Fruit fly (Drosophila melanogaster) whole organism, embryonic: ENCODE data around the gene mxc.

ENCODE experiments used
- Bdp1 ChIP-seq: fragments of 200-800 bp; sonication (Bioruptor generic); optimal IDR thresholded peaks from 3 replicates; lab custom pipeline; 2016; ENCODE audit warnings: missing biosample characterization, missing genetic modification characterization
- CG11560 ChIP-seq: fragments of 200-800 bp; sonication (Bioruptor generic); IDR thresholded peaks from 3 replicates; pipeline ENCODE4 v1.3.6; 2022; ENCODE audit warnings: missing biosample characterization, missing genetic modification characterization
- CG11696 ChIP-seq: fragments of 200-800 bp; sonication (Bioruptor generic); IDR thresholded peaks from 2 replicates; pipeline ENCODE4 v1.3.6; 2022; ENCODE audit warnings: missing biosample characterization, missing genetic modification characterization
- CG12236 ChIP-seq: fragments of 200-800 bp; sonication (Bioruptor generic); optimal IDR thresholded peaks from 2 replicates; lab custom pipeline; 2016; ENCODE audit warnings: missing biosample characterization, missing genetic modification characterization
- CG12299 ChIP-seq: fragments of 200-800 bp; sonication (Bioruptor generic); optimal IDR thresholded peaks from 2 replicates; lab custom pipeline; 2018; ENCODE audit warnings: missing biosample characterization, mild to moderate bottlenecking, missing genetic modification characterization
- CG12769 ChIP-seq: fragments of 200-800 bp; sonication (Bioruptor generic); optimal IDR thresholded peaks from 2 replicates; lab custom pipeline; 2019; ENCODE audit warnings: missing biosample characterization, mild to moderate bottlenecking, missing genetic modification characterization, moderate library complexity
- CG13296 ChIP-seq: fragments of 200-800 bp; sonication (Bioruptor generic); optimal IDR thresholded peaks from 3 replicates; lab custom pipeline; 2018; ENCODE audit warnings: missing biosample characterization, mild to moderate bottlenecking, missing genetic modification characterization
- CG14014 ChIP-seq: fragments of 200-800 bp; sonication (Bioruptor generic); IDR thresholded peaks from 2 replicates; pipeline ENCODE4 v1.3.6; 2022; ENCODE audit warnings: missing biosample characterization, missing genetic modification characterization
- CG14441 ChIP-seq: fragments of 200-800 bp; sonication (Bioruptor generic); IDR thresholded peaks from 2 replicates; pipeline ENCODE4 v1.3.6; 2022; ENCODE audit warnings: missing biosample characterization, missing genetic modification characterization
- CG15601 ChIP-seq: fragments of 200-800 bp; sonication (Bioruptor generic); optimal IDR thresholded peaks from 3 replicates; lab custom pipeline; 2019; ENCODE audit warnings: missing biosample characterization, mild to moderate bottlenecking, missing genetic modification characterization, moderate library complexity
- CG17802 ChIP-seq: fragments of 200-800 bp; sonication (Bioruptor generic); optimal IDR thresholded peaks from 2 replicates; lab custom pipeline; 2018; ENCODE audit warnings: missing biosample characterization, mild to moderate bottlenecking, missing genetic modification characterization, moderate library complexity
- CG18476 ChIP-seq: fragments of 200-800 bp; sonication (Bioruptor generic); optimal IDR thresholded peaks from 2 replicates; lab custom pipeline; 2016; ENCODE audit warnings: missing biosample characterization, mild to moderate bottlenecking, missing genetic modification characterization
- CG18599 ChIP-seq: fragments of 200-800 bp; sonication (Bioruptor generic); optimal IDR thresholded peaks from 3 replicates; lab custom pipeline; 2017; ENCODE audit warnings: missing biosample characterization, missing genetic modification characterization, mild to moderate bottlenecking, moderate library complexity, missing genetic modification reagents
- CG2116 ChIP-seq: fragments of 200-800 bp; sonication (Bioruptor generic); optimal IDR thresholded peaks from 3 replicates; lab custom pipeline; 2018; ENCODE audit warnings: missing biosample characterization, mild to moderate bottlenecking, missing genetic modification characterization
- CG2678 ChIP-seq: fragments of 200-800 bp; sonication (Bioruptor generic); optimal IDR thresholded peaks from 3 replicates; lab custom pipeline; 2019; ENCODE audit warnings: missing biosample characterization, mild to moderate bottlenecking, missing genetic modification characterization, moderate library complexity
- CG33213 ChIP-seq: fragments of 200-800 bp; sonication (Bioruptor generic); optimal IDR thresholded peaks from 3 replicates; lab custom pipeline; 2016; ENCODE audit warnings: missing biosample characterization, missing genetic modification characterization
- CG3838 ChIP-seq: fragments of 200-800 bp; sonication (Bioruptor generic); optimal IDR thresholded peaks from 3 replicates; lab custom pipeline; 2016; ENCODE audit warnings: missing biosample characterization, missing genetic modification characterization
- CG5180 ChIP-seq: fragments of 200-800 bp; sonication (Bioruptor generic); optimal IDR thresholded peaks from 3 replicates; lab custom pipeline; 2017; ENCODE audit warnings: missing biosample characterization, missing genetic modification characterization, mild to moderate bottlenecking, moderate library complexity, missing genetic modification reagents
- CG9876 ChIP-seq: fragments of 200-800 bp; sonication (Bioruptor generic); optimal IDR thresholded peaks from 2 replicates; lab custom pipeline; 2016; ENCODE audit warnings: missing biosample characterization, missing genetic modification characterization
- Elba2 ChIP-seq: fragments of 200-800 bp; sonication (Bioruptor generic); optimal IDR thresholded peaks from 3 replicates; lab custom pipeline; 2016; ENCODE audit warnings: missing biosample characterization, missing genetic modification characterization
- HLH3B ChIP-seq: fragments of 200-800 bp; sonication (Bioruptor generic); IDR thresholded peaks from 2 replicates; pipeline ENCODE4 v1.3.6; 2022; ENCODE audit warnings: missing biosample characterization, missing genetic modification characterization
- Hr3 ChIP-seq: fragments of 200-800 bp; sonication (Bioruptor generic); optimal IDR thresholded peaks from 3 replicates; lab custom pipeline; 2016; ENCODE audit warnings: missing biosample characterization, missing genetic modification characterization
- Hsf ChIP-seq: fragments of 200-800 bp; sonication (Bioruptor generic); optimal IDR thresholded peaks from 3 replicates; lab custom pipeline; 2016; ENCODE audit warnings: missing biosample characterization, missing genetic modification characterization
- Jarid2 ChIP-seq: fragments of 200-800 bp; sonication (Bioruptor generic); optimal IDR thresholded peaks from 3 replicates; lab custom pipeline; 2017; ENCODE audit warnings: mild to moderate bottlenecking, missing biosample characterization, missing genetic modification reagents, missing genetic modification characterization
- Lpt ChIP-seq: fragments of >200 bp; optimal IDR thresholded peaks from 2 replicates; lab custom pipeline; 2018; ENCODE audit warnings: missing biosample characterization, missing genetic modification characterization
- Mad ChIP-seq: fragments of 200-800 bp; sonication (Bioruptor generic); optimal IDR thresholded peaks from 2 replicates; lab custom pipeline; 2016; ENCODE audit warnings: missing biosample characterization, missing genetic modification characterization
- Neu2 ChIP-seq: fragments of 200-800 bp; sonication (Bioruptor generic); optimal IDR thresholded peaks from 3 replicates; lab custom pipeline; 2016; ENCODE audit warnings: missing biosample characterization, missing genetic modification characterization, borderline replicate concordance
- Oaz ChIP-seq: fragments of 200-800 bp; sonication (Bioruptor generic); IDR thresholded peaks from 2 replicates; pipeline ENCODE4 v1.3.6; 2022; ENCODE audit warnings: missing biosample characterization, missing genetic modification characterization
- Ravus ChIP-seq: fragments of 200-800 bp; sonication (Bioruptor generic); IDR thresholded peaks from 2 replicates; pipeline ENCODE4 v1.3.6; 2022; ENCODE audit warnings: missing biosample characterization, missing genetic modification characterization
- Rx ChIP-seq: fragments of 200-800 bp; sonication (Bioruptor generic); IDR thresholded peaks from 2 replicates; pipeline ENCODE4 v1.3.6; 2022; ENCODE audit warnings: missing biosample characterization, missing genetic modification characterization
- Six4 ChIP-seq: fragments of 200-800 bp; sonication (Bioruptor generic); optimal IDR thresholded peaks from 2 replicates; lab custom pipeline; 2016; ENCODE audit warnings: missing biosample characterization, missing genetic modification characterization
- Ssrp ChIP-seq: fragments of 200-800 bp; sonication (Bioruptor generic); optimal IDR thresholded peaks from 2 replicates; lab custom pipeline; 2018; ENCODE audit warnings: missing biosample characterization, mild to moderate bottlenecking, missing genetic modification characterization, moderate library complexity
- YL-1 ChIP-seq: fragments of 200-800 bp; sonication (Bioruptor generic); optimal IDR thresholded peaks from 3 replicates; lab custom pipeline; 2017; ENCODE audit warnings: missing biosample characterization, mild to moderate bottlenecking, missing genetic modification characterization
- bigmax ChIP-seq: fragments of 200-800 bp; sonication (Bioruptor generic); optimal IDR thresholded peaks from 2 replicates; lab custom pipeline; 2018; ENCODE audit warnings: missing biosample characterization, mild to moderate bottlenecking, missing genetic modification characterization
- cas ChIP-seq: fragments of 200-800 bp; sonication (Bioruptor generic); IDR thresholded peaks from 2 replicates; pipeline ENCODE4 v1.3.6; 2022; ENCODE audit warnings: missing biosample characterization, missing genetic modification characterization
- caup ChIP-seq: fragments of 200-800 bp; sonication (Bioruptor generic); optimal IDR thresholded peaks from 3 replicates; lab custom pipeline; 2017; ENCODE audit warnings: missing biosample characterization, mild to moderate bottlenecking, missing genetic modification characterization, moderate library complexity; ENCODE audit not compliant: severe bottlenecking
- disco-r ChIP-seq: fragments of 200-800 bp; sonication (Bioruptor generic); optimal IDR thresholded peaks from 2 replicates; lab custom pipeline; 2016; ENCODE audit warnings: missing biosample characterization, missing genetic modification characterization
- en ChIP-seq: fragments of 200-800 bp; sonication (Bioruptor generic); optimal IDR thresholded peaks from 2 replicates; lab custom pipeline; 2016; ENCODE audit warnings: missing biosample characterization, missing genetic modification characterization
- ind ChIP-seq: fragments of 200-800 bp; sonication (Bioruptor generic); optimal IDR thresholded peaks from 3 replicates; lab custom pipeline; 2016; ENCODE audit warnings: missing biosample characterization, missing genetic modification characterization
- inv ChIP-seq: fragments of 200-800 bp; sonication (Bioruptor generic); IDR thresholded peaks from 2 replicates; pipeline ENCODE4 v1.3.6; 2022; ENCODE audit warnings: missing biosample characterization, missing genetic modification characterization; ENCODE audit not compliant: partially characterized antibody
- lab ChIP-seq: fragments of 200-800 bp; sonication (Bioruptor generic); optimal IDR thresholded peaks from 3 replicates; lab custom pipeline; 2017; ENCODE audit warnings: missing biosample characterization, missing genetic modification characterization, mild to moderate bottlenecking, moderate library complexity, missing genetic modification reagents
- lilli ChIP-seq: fragments of 200-800 bp; sonication (Bioruptor generic); optimal IDR thresholded peaks from 3 replicates; lab custom pipeline; 2016; ENCODE audit warnings: missing biosample characterization, missing genetic modification characterization
- onecut ChIP-seq: fragments of 200-800 bp; sonication (Bioruptor generic); IDR thresholded peaks from 2 replicates; pipeline ENCODE4 v1.3.6; 2022; ENCODE audit warnings: missing biosample characterization, missing genetic modification characterization
- pan ChIP-seq, 4 experiments: fragments of >200 bp in 3 of 4; fragments of 200-800 bp in 1 of 4; sonication (Bioruptor generic) in 1 of 4; optimal IDR thresholded peaks in 3 of 4; IDR thresholded peaks in 1 of 4; 2 replicates each; pipeline versions ENCODE4 v1.3.6 to Lab custom; 2017 to 2022; ENCODE audit warnings: missing biosample characterization in 2 of 4, missing genetic modification characterization in 2 of 4, mixed read lengths in 1 of 4
- pros ChIP-seq: fragments of 200-800 bp; sonication (Bioruptor generic); optimal IDR thresholded peaks from 3 replicates; lab custom pipeline; 2019; ENCODE audit warnings: missing biosample characterization, mild to moderate bottlenecking, missing genetic modification characterization, moderate library complexity
- scrt ChIP-seq: fragments of 200-800 bp; sonication (Bioruptor generic); optimal IDR thresholded peaks from 2 replicates; lab custom pipeline; 2018; ENCODE audit warnings: missing biosample characterization, mild to moderate bottlenecking, missing genetic modification characterization, moderate library complexity
- sd ChIP-seq: fragments of 200-800 bp; sonication (Bioruptor generic); optimal IDR thresholded peaks from 3 replicates; lab custom pipeline; 2018; ENCODE audit warnings: missing biosample characterization, mild to moderate bottlenecking, missing genetic modification characterization, moderate library complexity
- sr ChIP-seq: fragments of 200-800 bp; sonication (Bioruptor generic); IDR thresholded peaks from 3 replicates; pipeline ENCODE4 v1.3.6; 2022; ENCODE audit warnings: missing biosample characterization, missing genetic modification characterization
- tna ChIP-seq: fragments of 200-800 bp; sonication (Bioruptor generic); IDR thresholded peaks from 2 replicates; pipeline ENCODE4 v1.3.6; 2022; ENCODE audit warnings: missing biosample characterization, missing genetic modification characterization; ENCODE audit not compliant: partially characterized antibody
- unc-4 ChIP-seq: fragments of 200-800 bp; sonication (Bioruptor generic); IDR thresholded peaks from 2 replicates; pipeline ENCODE4 v1.3.6; 2022; ENCODE audit warnings: missing biosample characterization, missing genetic modification characterization; ENCODE audit not compliant: partially characterized antibody

Gene mxc

DNA sequence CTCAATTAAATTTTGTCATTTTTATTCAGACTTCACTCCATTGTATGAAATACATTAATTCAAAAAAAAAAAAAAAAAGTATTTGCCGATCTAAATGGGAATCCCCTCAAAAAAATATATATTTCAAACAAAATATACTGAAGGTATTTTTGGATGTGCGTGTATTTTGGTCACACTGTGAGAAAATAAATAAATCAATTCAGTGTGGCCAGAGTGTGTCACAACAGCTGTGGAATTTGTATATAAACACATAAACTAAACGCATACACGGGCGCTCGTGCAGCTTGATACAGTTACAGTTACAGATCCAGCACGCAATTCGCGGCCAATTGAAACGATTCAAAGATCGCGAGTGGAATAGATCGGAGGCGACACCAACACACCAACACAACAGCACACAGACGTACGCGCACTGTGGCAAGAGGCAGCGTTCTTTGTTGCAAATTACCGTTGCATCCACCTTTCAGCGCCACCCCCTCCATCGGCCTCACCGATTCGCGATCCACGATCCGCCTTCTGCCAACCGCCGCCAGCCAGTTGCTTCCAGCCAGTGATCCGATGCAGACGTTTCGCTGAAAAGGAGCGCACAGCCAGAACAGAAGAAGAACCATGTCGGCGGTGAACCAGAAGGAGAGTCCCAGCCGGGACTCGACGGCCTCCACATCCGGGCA, 7.0 kb upstream of the mxc start, which contains the start of gene CG17754 (continued):
- TF ChIP-seq Jarid2 (GFP tag; lab: Kevin White, UChicago) (no peak), disco-r (GFP tag; lab: Kevin White, UChicago) (no peak), Ssrp (tag; lab: Kevin White, UChicago) (no peak), Neu2 (GFP tag; lab: Kevin White, UChicago) (no peak), CG13296 (GFP tag; lab: Kevin White, UChicago) (no peak), YL-1 (GFP tag; lab: Kevin White, UChicago) (peak; percentile 32), CG2116 (peak; percentile 27), CG14014 (GFP tag; lab: Robert Waterston, UW) (no peak), CG12236 (GFP tag; lab: Kevin White, UChicago) (no peak), ind (GFP tag; lab: Kevin White, UChicago) (no peak), cas (GFP tag; lab: Robert Waterston, UW) (no peak), Hsf (GFP tag; lab: Kevin White, UChicago) (no peak), Mad (GFP tag; lab: Kevin White, UChicago) (no peak), tna (no peak), bigmax (GFP tag; lab: Kevin White, UChicago) (no peak), CG3838 (no peak), pros (GFP tag; lab: Kevin White, UChicago) (no peak), Bdp1 (GFP tag; lab: Kevin White, UChicago) (no peak), CG2678 (tag; lab: Kevin White, UChicago) (no peak), scrt (GFP tag; lab: Kevin White, UChicago) (no peak), sr (GFP tag; lab: Robert Waterston, UW) (no peak), CG11560 (tag; lab: Robert Waterston, UW) (no peak), CG12769 (tag; lab: Kevin White, UChicago) (no peak), CG18599 (GFP tag; lab: Kevin White, UChicago) (no peak), CG5180 (GFP tag; lab: Kevin White, UChicago) (no peak), Six4 (GFP tag; lab: Kevin White, UChicago) (no peak), Rx (GFP tag; lab: Robert Waterston, UW) (no peak), HLH3B (GFP tag; lab: Robert Waterston, UW) (no peak), CG14441 (GFP tag; lab: Robert Waterston, UW) (no peak), Ravus (GFP tag; lab: Robert Waterston, UW) (no peak), Lpt (no peak), pan (optimal IDR thresholded peaks at IDR 0.05; lab: Kevin White, UChicago) (no peak), pan (GFP tag; optimal IDR thresholded peaks at IDR 0.05 in 1 of 2, IDR thresholded peaks at IDR 0.05 in 1 of 2) (no peak), CG15601 (tag; lab: Kevin White, UChicago) (no peak), caup (GFP tag; lab: Kevin White, UChicago) (no peak), lilli (GFP tag; lab: Kevin White, UChicago) (no peak), CG11696 (GFP tag; lab: Robert Waterston, UW) (no peak), unc-4 (GFP tag; lab: Robert Waterston, UW) (0 out of 2 replicates have a peak, but pooled peaks have one; percentile 28), onecut (GFP tag; lab: Robert Waterston, UW) (no peak), CG33213 (GFP tag; lab: Kevin White, UChicago) (peak; percentile 35), inv (no peak), sd (tag; lab: Kevin White, UChicago) (peak; percentile 85), CG9876 (no peak), Oaz (GFP tag; lab: Robert Waterston, UW) (no peak), Elba2 (peak; percentile 19), lab (GFP tag; lab: Kevin White, UChicago) (no peak), CG12299 (tag; lab: Kevin White, UChicago) (no peak), CG18476 (GFP tag; lab: Kevin White, UChicago) (no peak), en (GFP tag; lab: Kevin White, UChicago) (no peak), Hr3 (GFP tag; lab: Kevin White, UChicago) (no peak), CG17802 (no peak)
